Fruit fly (Drosophila melanogaster) whole organism, embryonic: ENCODE measurements around the gene PhKgamma.

ENCODE experiments used
- Asciz ChIP-seq: fragments of 200-800 bp; sonication (Bioruptor generic); optimal IDR thresholded peaks from 2 replicates; lab custom pipeline; 2017; ENCODE audit warnings: missing biosample characterization, mild to moderate bottlenecking, missing genetic modification characterization, missing genetic modification reagents
- B-H1 ChIP-seq: fragments of 200-800 bp; sonication (Bioruptor generic); IDR thresholded peaks from 3 replicates; pipeline ENCODE4 v1.3.6; 2022; ENCODE audit warnings: missing biosample characterization, missing genetic modification characterization
- CG10979 ChIP-seq: fragments of 200-800 bp; sonication (Bioruptor generic); optimal IDR thresholded peaks from 2 replicates; lab custom pipeline; 2018; ENCODE audit warnings: missing biosample characterization, mild to moderate bottlenecking, missing genetic modification characterization, moderate library complexity
- CG11085 ChIP-seq: fragments of 200-800 bp; sonication (Bioruptor generic); IDR thresholded peaks from 2 replicates; pipeline ENCODE4 v1.3.6; 2022; ENCODE audit warnings: missing biosample characterization, missing genetic modification characterization
- CG11504 ChIP-seq: fragments of 200-800 bp; sonication (Bioruptor generic); optimal IDR thresholded peaks from 3 replicates; lab custom pipeline; 2019; ENCODE audit warnings: missing biosample characterization, mild to moderate bottlenecking, missing genetic modification characterization, moderate library complexity
- CG1529 ChIP-seq: fragments of 200-800 bp; sonication (Bioruptor generic); optimal IDR thresholded peaks from 3 replicates; lab custom pipeline; 2018; ENCODE audit warnings: missing biosample characterization, missing genetic modification characterization
- CG15696 ChIP-seq: fragments of 200-800 bp; sonication (Bioruptor generic); optimal IDR thresholded peaks from 2 replicates; lab custom pipeline; 2019; ENCODE audit warnings: missing biosample characterization, mild to moderate bottlenecking, missing genetic modification characterization, moderate library complexity
- CG30431 ChIP-seq: fragments of 200-800 bp; sonication (Bioruptor generic); optimal IDR thresholded peaks from 2 replicates; lab custom pipeline; 2017; ENCODE audit warnings: missing biosample characterization, missing genetic modification characterization
- CG31365 ChIP-seq: fragments of 200-800 bp; sonication (Bioruptor generic); optimal IDR thresholded peaks from 2 replicates; lab custom pipeline; 2018; ENCODE audit warnings: missing biosample characterization, mild to moderate bottlenecking, missing genetic modification characterization
- CG31441 ChIP-seq: fragments of 200-800 bp; sonication (Bioruptor generic); IDR thresholded peaks from 2 replicates; pipeline ENCODE4 v1.3.6; 2022; ENCODE audit warnings: missing biosample characterization, missing genetic modification characterization
- CG32767 ChIP-seq: fragments of 200-800 bp; sonication (Bioruptor generic); IDR thresholded peaks from 2 replicates; pipeline ENCODE4 v1.3.6; 2022; ENCODE audit warnings: missing biosample characterization, missing genetic modification characterization
- CG3281 ChIP-seq: fragments of 200-800 bp; sonication (Bioruptor generic); optimal IDR thresholded peaks from 3 replicates; lab custom pipeline; 2017; ENCODE audit warnings: missing biosample characterization, mild to moderate bottlenecking, missing genetic modification characterization
- CG4820 ChIP-seq: fragments of 200-800 bp; sonication (Bioruptor generic); optimal IDR thresholded peaks from 3 replicates; lab custom pipeline; 2016; ENCODE audit warnings: missing biosample characterization, missing genetic modification characterization
- CG6175 ChIP-seq: fragments of 200-800 bp; sonication (Bioruptor generic); IDR thresholded peaks from 3 replicates; pipeline ENCODE4 v1.3.6; 2022; ENCODE audit warnings: missing biosample characterization, missing genetic modification characterization
- CG6654 ChIP-seq: fragments of 200-800 bp; sonication (Bioruptor generic); optimal IDR thresholded peaks from 2 replicates; lab custom pipeline; 2017; ENCODE audit warnings: missing biosample characterization, mild to moderate bottlenecking, missing genetic modification characterization
- CG7963 ChIP-seq: fragments of 200-800 bp; sonication (Bioruptor generic); IDR thresholded peaks from 3 replicates; pipeline ENCODE4 v1.3.6; 2022; ENCODE audit warnings: missing biosample characterization, missing genetic modification characterization; ENCODE audit not compliant: partially characterized antibody
- CG8388 ChIP-seq: fragments of 200-800 bp; sonication (Bioruptor generic); optimal IDR thresholded peaks from 2 replicates; lab custom pipeline; 2019; ENCODE audit warnings: missing biosample characterization, mild to moderate bottlenecking, missing genetic modification characterization, moderate library complexity
- CHES-1-like ChIP-seq: fragments of 200-800 bp; sonication (Bioruptor generic); optimal IDR thresholded peaks from 2 replicates; lab custom pipeline; 2016; ENCODE audit warnings: missing biosample characterization, missing genetic modification characterization
- Deaf1 ChIP-seq: fragments of 200-800 bp; optimal IDR thresholded peaks from 3 replicates; lab custom pipeline; 2019; ENCODE audit warnings: missing biosample characterization, mild to moderate bottlenecking, missing genetic modification characterization, moderate library complexity
- Dll ChIP-seq: fragments of 200-800 bp; sonication (Bioruptor generic); IDR thresholded peaks from 4 replicates; pipeline ENCODE4 v1.3.6; 2022; ENCODE audit warnings: missing biosample characterization, missing genetic modification characterization; ENCODE audit not compliant: partially characterized antibody
- Doc2 ChIP-seq: fragments of 200-800 bp; sonication (Bioruptor generic); IDR thresholded peaks from 2 replicates; pipeline ENCODE4 v1.3.6; 2022; ENCODE audit warnings: missing biosample characterization, missing genetic modification characterization
- E2f2 ChIP-seq: fragments of 200-800 bp; sonication (Bioruptor generic); IDR thresholded peaks from 2 replicates; pipeline ENCODE4 v1.3.6; 2022; ENCODE audit warnings: missing biosample characterization, missing genetic modification characterization
- Fer2 ChIP-seq: fragments of 200-800 bp; sonication (Bioruptor generic); optimal IDR thresholded peaks from 2 replicates; lab custom pipeline; 2018; ENCODE audit warnings: missing biosample characterization, mild to moderate bottlenecking, missing genetic modification characterization, moderate library complexity
- H15 ChIP-seq: fragments of 200-800 bp; sonication (Bioruptor generic); IDR thresholded peaks from 3 replicates; pipeline ENCODE4 v1.3.6; 2022; ENCODE audit warnings: missing biosample characterization, missing genetic modification characterization
- NC2α ChIP-seq: fragments of 200-800 bp; sonication (Bioruptor generic); optimal IDR thresholded peaks from 2 replicates; lab custom pipeline; 2016; ENCODE audit warnings: missing biosample characterization, missing genetic modification characterization
- NFAT ChIP-seq: fragments of 200-800 bp; sonication (Bioruptor generic); IDR thresholded peaks from 2 replicates; pipeline ENCODE4 v1.3.6; 2022; ENCODE audit warnings: missing biosample characterization, missing genetic modification characterization
- Rfx ChIP-seq: fragments of 200-800 bp; sonication (Bioruptor generic); IDR thresholded peaks from 2 replicates; pipeline ENCODE4 v1.3.6; 2022; ENCODE audit warnings: missing biosample characterization, missing genetic modification characterization
- Scr ChIP-seq: fragments of 200-800 bp; sonication (Bioruptor generic); IDR thresholded peaks from 2 replicates; pipeline ENCODE4 v1.3.6; 2022; ENCODE audit warnings: missing biosample characterization, missing genetic modification characterization; ENCODE audit not compliant: partially characterized antibody
- YL-1 ChIP-seq: fragments of 200-800 bp; sonication (Bioruptor generic); optimal IDR thresholded peaks from 3 replicates; lab custom pipeline; 2017; ENCODE audit warnings: missing biosample characterization, mild to moderate bottlenecking, missing genetic modification characterization
- al ChIP-seq: fragments of 200-800 bp; sonication (Bioruptor generic); IDR thresholded peaks from 2 replicates; pipeline ENCODE4 v1.3.6; 2022; ENCODE audit warnings: missing biosample characterization, missing genetic modification characterization
- amos ChIP-seq: fragments of 200-800 bp; sonication (Bioruptor generic); IDR thresholded peaks from 2 replicates; pipeline ENCODE4 v1.3.6; 2022; ENCODE audit warnings: missing biosample characterization, missing genetic modification characterization; ENCODE audit not compliant: partially characterized antibody
- bbx ChIP-seq: fragments of 200-800 bp; sonication (Bioruptor generic); IDR thresholded peaks from 2 replicates; pipeline ENCODE4 v1.3.6; 2022; ENCODE audit warnings: missing biosample characterization, missing genetic modification characterization; ENCODE audit not compliant: partially characterized antibody
- bowl ChIP-seq: fragments of 200-800 bp; sonication (Bioruptor generic); IDR thresholded peaks from 2 replicates; pipeline ENCODE4 v1.3.6; 2022; ENCODE audit warnings: missing biosample characterization, missing genetic modification characterization
- cad ChIP-seq: fragments of >200 bp; optimal IDR thresholded peaks from 2 replicates; lab custom pipeline; 2017; ENCODE audit warnings: missing biosample characterization, missing genetic modification characterization
- cg ChIP-seq: fragments of 200-800 bp; sonication (Bioruptor generic); optimal IDR thresholded peaks from 3 replicates; lab custom pipeline; 2019; ENCODE audit warnings: missing biosample characterization, mild to moderate bottlenecking, missing genetic modification characterization, moderate library complexity
- corto ChIP-seq: fragments of 200-800 bp; sonication (Bioruptor generic); optimal IDR thresholded peaks from 2 replicates; lab custom pipeline; 2016; ENCODE audit warnings: missing biosample characterization, mild to moderate bottlenecking, missing genetic modification characterization, moderate library complexity
- dati ChIP-seq: fragments of 200-800 bp; sonication (Bioruptor generic); IDR thresholded peaks from 2 replicates; pipeline ENCODE4 v1.3.6; 2022; ENCODE audit warnings: missing biosample characterization, missing genetic modification characterization
- ems ChIP-seq: fragments of 200-800 bp; sonication (Bioruptor generic); optimal IDR thresholded peaks from 3 replicates; lab custom pipeline; 2016; ENCODE audit warnings: missing biosample characterization, missing genetic modification characterization
- ewg ChIP-seq: fragments of 200-800 bp; sonication (Bioruptor generic); optimal IDR thresholded peaks from 3 replicates; lab custom pipeline; 2017; ENCODE audit warnings: mild to moderate bottlenecking, missing biosample characterization, missing genetic modification reagents, missing genetic modification characterization
- fd64A ChIP-seq: fragments of 200-800 bp; sonication (Bioruptor generic); optimal IDR thresholded peaks from 3 replicates; lab custom pipeline; 2018; ENCODE audit warnings: missing biosample characterization, mild to moderate bottlenecking, missing genetic modification characterization
- hkb ChIP-seq, 2 experiments: fragments of 200-800 bp in 1 of 2; fragments of >200 bp in 1 of 2; sonication (Bioruptor generic) in 1 of 2; IDR thresholded peaks in 1 of 2; optimal IDR thresholded peaks in 1 of 2; 2 replicates each; pipeline versions ENCODE4 v1.3.6 to Lab custom; 2017 to 2022; ENCODE audit warnings: missing biosample characterization in 1 of 2, missing genetic modification characterization in 1 of 2
- ind ChIP-seq: fragments of 200-800 bp; sonication (Bioruptor generic); optimal IDR thresholded peaks from 3 replicates; lab custom pipeline; 2016; ENCODE audit warnings: missing biosample characterization, missing genetic modification characterization
- inv ChIP-seq: fragments of 200-800 bp; sonication (Bioruptor generic); IDR thresholded peaks from 2 replicates; pipeline ENCODE4 v1.3.6; 2022; ENCODE audit warnings: missing biosample characterization, missing genetic modification characterization; ENCODE audit not compliant: partially characterized antibody
- otp ChIP-seq: fragments of 200-800 bp; sonication (Bioruptor generic); IDR thresholded peaks from 3 replicates; pipeline ENCODE4, ENCODE4 v1.3.6; 2022; ENCODE audit warnings: missing biosample characterization, missing genetic modification characterization
- sens ChIP-seq: fragments of 200-800 bp; sonication (Bioruptor generic); peaks from one replicate; lab custom pipeline; 2016; ENCODE audit warnings: missing biosample characterization, missing genetic modification characterization
- sens-2 ChIP-seq: fragments of 200-800 bp; sonication (Bioruptor generic); IDR thresholded peaks from 2 replicates; pipeline ENCODE4 v1.3.6; 2022; ENCODE audit warnings: missing biosample characterization, missing genetic modification characterization
- tap ChIP-seq: fragments of 200-800 bp; optimal IDR thresholded peaks from 3 replicates; lab custom pipeline; 2019; ENCODE audit warnings: missing biosample characterization, mild to moderate bottlenecking, missing genetic modification characterization, moderate library complexity
- wdn ChIP-seq: fragments of 200-800 bp; sonication (Bioruptor generic); IDR thresholded peaks from 2 replicates; pipeline ENCODE4 v1.3.6; 2022; ENCODE audit warnings: missing biosample characterization, missing genetic modification characterization
- zf30C ChIP-seq: fragments of 200-800 bp; sonication (Bioruptor generic); optimal IDR thresholded peaks from 3 replicates; lab custom pipeline; 2018; ENCODE audit warnings: missing biosample characterization, mild to moderate bottlenecking, missing genetic modification characterization

Gene PhKgamma

DNA sequence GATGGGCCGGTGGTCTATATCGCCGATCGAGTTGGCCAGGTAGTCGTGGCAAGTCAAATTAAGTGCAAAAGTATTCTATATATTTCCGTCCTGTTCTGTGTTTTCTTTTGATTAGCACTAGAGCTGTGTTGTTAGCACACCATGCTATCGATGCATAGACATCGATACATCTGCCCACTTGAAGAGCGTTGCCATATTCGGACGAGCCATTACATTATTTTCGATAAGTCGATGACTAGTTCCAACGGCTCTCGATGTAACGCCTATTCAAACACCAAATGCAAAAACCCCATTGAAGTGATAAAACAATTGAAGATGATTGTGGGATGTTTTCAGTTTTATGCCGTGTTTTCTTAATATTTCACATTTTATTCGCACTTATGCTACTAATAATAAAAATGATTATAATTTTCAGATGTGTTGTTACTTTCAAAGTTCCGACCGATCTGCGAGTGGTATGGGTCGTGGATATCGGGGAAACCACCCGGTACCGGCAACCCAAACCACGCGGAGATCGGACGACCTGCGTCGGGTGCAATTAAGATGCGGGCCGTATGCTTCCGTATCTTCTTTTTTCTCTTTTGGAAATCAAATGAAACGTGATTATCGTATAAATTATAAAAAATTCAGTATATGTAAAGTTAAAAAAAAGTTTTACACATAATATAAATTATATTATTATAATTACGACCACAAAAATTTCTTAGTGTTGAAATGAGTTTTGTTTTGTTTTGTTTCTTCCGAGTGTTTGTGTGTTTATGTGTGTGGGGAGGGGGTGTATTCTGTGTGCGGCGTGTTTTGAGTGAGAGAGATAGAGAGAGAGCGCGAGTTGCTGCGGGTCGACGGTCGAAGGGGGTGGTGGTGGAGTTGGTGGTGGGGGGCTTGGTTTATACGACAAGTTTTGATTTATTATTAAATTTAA is 15.1 kb downstream of the PhKgamma start, which contains the start of gene FucT6 (continued):
- TF ChIP-seq cg (GFP tag; lab: Kevin White, UChicago) (peak; percentile 54), fd64A (no peak), Asciz (GFP tag; lab: Kevin White, UChicago) (no peak), H15 (GFP tag; lab: Robert Waterston, UW) (no peak), ems (GFP tag; lab: Kevin White, UChicago) (no peak), amos (peak; percentile 93), CG15696 (tag; lab: Kevin White, UChicago) (no peak), Doc2 (GFP tag; lab: Robert Waterston, UW) (no peak), Rfx (peak; percentile 35), inv (peak; percentile 79), YL-1 (GFP tag; lab: Kevin White, UChicago) (peak; percentile 45), CG32767 (no peak), B-H1 (GFP tag; lab: Robert Waterston, UW) (no peak; the same call in 2 of the 3 replicates), sens-2 (no peak), CG4820 (no peak), CG31441 (GFP tag; lab: Robert Waterston, UW) (0 out of 2 replicates have a peak, but pooled peaks have one; percentile 1), Deaf1 (tag; lab: Kevin White, UChicago) (no peak), sens (GFP tag; lab: Kevin White, UChicago) (peak; percentile 74), CG10979 (tag; lab: Kevin White, UChicago) (no peak), bbx (GFP tag; lab: Robert Waterston, UW) (peak; percentile 90), CG8388 (GFP tag; lab: Kevin White, UChicago) (no peak), al (GFP tag; lab: Robert Waterston, UW) (no peak), zf30C (GFP tag; lab: Kevin White, UChicago) (no peak), NFAT (GFP tag; lab: Robert Waterston, UW) (no peak), E2f2 (GFP tag; lab: Robert Waterston, UW) (peak; percentile 78), cad (GFP tag; lab: Kevin White, UChicago) (no peak), CG6175 (no peak), CHES-1-like (GFP tag; lab: Kevin White, UChicago) (peak; percentile 37), CG1529 (GFP tag; lab: Kevin White, UChicago) (no peak), Scr (GFP tag; lab: Robert Waterston, UW) (peak; percentile 83), hkb (optimal IDR thresholded peaks at IDR 0.05; lab: Kevin White, UChicago) (no peak), hkb (GFP tag; IDR thresholded peaks at IDR 0.05; lab: Robert Waterston, UW) (no peak), wdn (GFP tag; lab: Robert Waterston, UW) (no peak), CG11504 (tag; lab: Kevin White, UChicago) (no peak), dati (GFP tag; lab: Robert Waterston, UW) (no peak), CG11085 (GFP tag; lab: Robert Waterston, UW) (no peak), Dll (GFP tag; lab: Robert Waterston, UW) (peak; percentile 83), otp (GFP tag; lab: Robert Waterston, UW) (no peak), tap (peak; percentile 47), CG31365 (tag; lab: Kevin White, UChicago) (no peak), Fer2 (tag; lab: Kevin White, UChicago) (no peak), CG3281 (GFP tag; lab: Kevin White, UChicago) (peak; percentile 21), ewg (GFP tag; lab: Kevin White, UChicago) (no peak), CG6654 (GFP tag; lab: Kevin White, UChicago) (no peak), bowl (GFP tag; lab: Robert Waterston, UW) (no peak), NC2α (no peak), CG7963 (peak; percentile 85), ind (no peak), corto (GFP tag; lab: Kevin White, UChicago) (peak; percentile 21), CG30431 (GFP tag; lab: Kevin White, UChicago) (no peak)
